Worm (Caenorhabditis elegans) whole organism, L3 larva: ENCODE results near the gene tiar-2.

Experiments used
- R02D3.7 ChIP-seq: fragments of 150-350 bp; optimal IDR thresholded peaks from 2 replicates; lab custom pipeline; 2014; ENCODE audit warnings: missing biosample characterization, missing genetic modification characterization
- ZK546.5 ChIP-seq: sonication (generic microtip); optimal IDR thresholded peaks from 2 replicates; lab custom pipeline; 2017; ENCODE audit warnings: missing biosample characterization, missing genetic modification characterization
- aly-2 ChIP-seq: fragments of 150-350 bp; optimal IDR thresholded peaks from 2 replicates; lab custom pipeline; 2014; ENCODE audit warnings: missing biosample characterization, missing genetic modification characterization
- ama-1 ChIP-seq: fragments of 150-350 bp; optimal IDR thresholded peaks from 2 replicates; lab custom pipeline; 2018
- ceh-28 ChIP-seq: fragments of 150-350 bp; optimal IDR thresholded peaks from 2 replicates; lab custom pipeline; 2014; ENCODE audit warnings: missing biosample characterization, missing genetic modification reagents, missing genetic modification characterization
- ceh-82 ChIP-seq: fragments of 150-350 bp; optimal IDR thresholded peaks from 2 replicates; lab custom pipeline; 2014; ENCODE audit warnings: missing biosample characterization, missing genetic modification characterization
- ceh-9 ChIP-seq: sonication (generic microtip); optimal IDR thresholded peaks from 2 replicates; lab custom pipeline; 2018; ENCODE audit warnings: missing biosample characterization, missing genetic modification characterization
- daf-12 ChIP-seq: fragments of 150-350 bp; optimal IDR thresholded peaks from 2 replicates; lab custom pipeline; 2014; ENCODE audit warnings: missing biosample characterization, missing genetic modification reagents, missing genetic modification characterization
- egl-5 ChIP-seq: fragments of 150-350 bp; optimal IDR thresholded peaks from 2 replicates; lab custom pipeline; 2017; ENCODE audit warnings: missing biosample characterization, missing genetic modification reagents, missing genetic modification characterization, inconsistent platforms
- elt-1 ChIP-seq: fragments of 150-350 bp; optimal IDR thresholded peaks from 2 replicates; lab custom pipeline; 2014; ENCODE audit warnings: missing biosample characterization, missing genetic modification characterization
- elt-2 ChIP-seq: sonication (generic microtip); optimal IDR thresholded peaks from 2 replicates; lab custom pipeline; 2016; ENCODE audit warnings: missing genetic modification reagents, mild to moderate bottlenecking, missing genetic modification characterization, missing compliant biosample characterization
- elt-3 ChIP-seq, 3 experiments: fragments of 150-350 bp in 1 of 3; sonication (generic microtip) in 2 of 3; optimal IDR thresholded peaks; 2 replicates in 2 of 3; 4 replicates in 1 of 3; lab custom pipeline; 2014 to 2017; ENCODE audit warnings: missing biosample characterization in 3 of 3, missing genetic modification characterization in 3 of 3
- eor-1 ChIP-seq, 2 experiments: fragments of 150-350 bp; optimal IDR thresholded peaks; 2 replicates each; lab custom pipeline; 2014 to 2018; ENCODE audit warnings: missing biosample characterization in 2 of 2, missing genetic modification characterization in 2 of 2
- fkh-10 ChIP-seq: sonication (generic microtip); optimal IDR thresholded peaks from 2 replicates; lab custom pipeline; 2017; ENCODE audit warnings: missing biosample characterization, missing genetic modification reagents, missing genetic modification characterization
- hmg-11 ChIP-seq: sonication (generic microtip); optimal IDR thresholded peaks from 2 replicates; lab custom pipeline; 2016; ENCODE audit warnings: missing genetic modification characterization, missing compliant biosample characterization
- lin-15B ChIP-seq: fragments of 150-350 bp; optimal IDR thresholded peaks from 2 replicates; lab custom pipeline; 2014; ENCODE audit warnings: missing biosample characterization, missing genetic modification characterization
- lin-39 ChIP-seq: fragments of 150-350 bp; optimal IDR thresholded peaks from 2 replicates; lab custom pipeline; 2018; ENCODE audit warnings: missing biosample characterization, missing genetic modification reagents, missing genetic modification characterization
- lsy-12 ChIP-seq: sonication (generic microtip); optimal IDR thresholded peaks from 2 replicates; lab custom pipeline; 2016; ENCODE audit warnings: mild to moderate bottlenecking, missing genetic modification characterization, missing compliant biosample characterization
- mdl-1 ChIP-seq: fragments of 150-350 bp; optimal IDR thresholded peaks from 2 replicates; lab custom pipeline; 2014; ENCODE audit warnings: missing biosample characterization, missing genetic modification characterization
- mml-1 ChIP-seq: fragments of 150-350 bp; sonication (generic microtip); optimal IDR thresholded peaks from 3 replicates; lab custom pipeline; 2014; ENCODE audit warnings: missing biosample characterization, missing genetic modification characterization
- nfya-1 ChIP-seq: sonication (generic microtip); optimal IDR thresholded peaks from 2 replicates; lab custom pipeline; 2017; ENCODE audit warnings: missing genetic modification characterization, mild to moderate bottlenecking, missing compliant biosample characterization, antibody characterized with exemption, moderate library complexity; ENCODE audit not compliant: insufficient read depth
- nhr-12 ChIP-seq: fragments of 150-350 bp; optimal IDR thresholded peaks from 2 replicates; lab custom pipeline; 2014; ENCODE audit warnings: missing biosample characterization, missing genetic modification characterization
- nhr-23 ChIP-seq: fragments of 150-350 bp; optimal IDR thresholded peaks from 2 replicates; lab custom pipeline; 2014; ENCODE audit warnings: missing biosample characterization, missing genetic modification reagents, missing genetic modification characterization
- nhr-28 ChIP-seq: fragments of 150-350 bp; optimal IDR thresholded peaks from 2 replicates; lab custom pipeline; 2014; ENCODE audit warnings: missing biosample characterization, missing genetic modification characterization
- nhr-43 ChIP-seq: sonication (generic microtip); optimal IDR thresholded peaks from 2 replicates; lab custom pipeline; 2016; ENCODE audit warnings: mild to moderate bottlenecking, missing genetic modification characterization, missing compliant biosample characterization; ENCODE audit not compliant: poor library complexity, severe bottlenecking
- nhr-77 ChIP-seq: fragments of 150-350 bp; optimal IDR thresholded peaks from 2 replicates; lab custom pipeline; 2014; ENCODE audit warnings: missing biosample characterization, missing genetic modification characterization
- pha-4 ChIP-seq: fragments of 150-350 bp; optimal IDR thresholded peaks from 2 replicates; lab custom pipeline; 2014; ENCODE audit warnings: missing biosample characterization, missing genetic modification reagents, missing genetic modification characterization
- pqm-1 ChIP-seq: fragments of 150-350 bp; optimal IDR thresholded peaks from 2 replicates; lab custom pipeline; 2017; ENCODE audit warnings: missing biosample characterization, missing genetic modification characterization, inconsistent platforms
- sea-2 ChIP-seq: fragments of 150-350 bp; sonication (generic microtip); optimal IDR thresholded peaks from 4 replicates; lab custom pipeline; 2014; ENCODE audit warnings: missing biosample characterization, missing genetic modification reagents, missing genetic modification characterization
- skn-1 ChIP-seq: fragments of 150-350 bp; optimal IDR thresholded peaks from 2 replicates; lab custom pipeline; 2014; ENCODE audit warnings: missing biosample characterization, missing genetic modification characterization
- snpc-4 ChIP-seq: fragments of 150-350 bp; optimal IDR thresholded peaks from 2 replicates; lab custom pipeline; 2014; ENCODE audit warnings: missing biosample characterization, missing genetic modification characterization
- tbx-2 ChIP-seq: sonication (generic microtip); optimal IDR thresholded peaks from 2 replicates; lab custom pipeline; 2016; ENCODE audit warnings: mild to moderate bottlenecking, missing genetic modification characterization, missing compliant biosample characterization
- zag-1 ChIP-seq: fragments of 150-350 bp; optimal IDR thresholded peaks from 2 replicates; lab custom pipeline; 2014; ENCODE audit warnings: missing biosample characterization, missing genetic modification characterization
- ztf-11 ChIP-seq: fragments of 150-350 bp; optimal IDR thresholded peaks from 2 replicates; lab custom pipeline; 2014; ENCODE audit warnings: missing biosample characterization, missing genetic modification characterization

tiar-2 gene

DNA sequence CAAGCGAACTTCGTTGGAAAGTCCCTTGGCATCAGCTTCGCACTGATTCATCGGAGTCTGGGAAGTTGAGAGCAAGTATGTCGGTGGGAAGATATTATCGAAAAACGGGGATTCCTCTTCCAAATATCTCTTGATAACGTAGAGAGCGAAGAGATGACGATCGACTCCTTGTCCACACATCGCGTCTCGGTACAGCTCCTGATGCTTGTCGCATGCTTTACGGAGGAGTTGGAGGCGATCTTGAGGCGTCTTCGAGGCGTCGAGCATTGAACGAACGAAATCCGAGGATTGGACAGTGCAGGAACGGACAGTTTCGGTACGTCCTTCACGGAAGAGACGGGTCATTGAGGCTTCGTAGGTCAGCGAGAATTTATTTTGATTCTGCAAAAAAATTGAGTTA is 21.0 kb downstream of the tiar-2 start:
- TF ChIP-seq ceh-82 (tag; lab: Kevin White, UChicago) (no peak), fkh-10 (no peak), snpc-4 (tag; lab: Kevin White, UChicago) (no peak), elt-3 (tag; optimal IDR thresholded peaks at IDR 0.05; lab: Kevin White, UChicago) (no peak), skn-1 (tag; lab: Kevin White, UChicago) (no peak), nhr-77 (tag; lab: Kevin White, UChicago) (no peak), mdl-1 (tag; lab: Kevin White, UChicago) (no peak), nhr-23 (tag; lab: Kevin White, UChicago) (no peak), ZK546.5 (no peak), elt-1 (tag; lab: Kevin White, UChicago) (no peak), ceh-9 (tag; lab: Kevin White, UChicago) (no peak), egl-5 (tag; lab: Kevin White, UChicago) (no peak), pha-4 (tag; lab: Kevin White, UChicago) (no peak), lin-15B (no peak), nhr-12 (tag; lab: Kevin White, UChicago) (no peak), eor-1 (tag; optimal IDR thresholded peaks at IDR 0.05; lab: Kevin White, UChicago) (no peak), ceh-28 (tag; lab: Kevin White, UChicago) (no peak), tbx-2 (tag; lab: Kevin White, UChicago) (no peak), R02D3.7 (tag; lab: Kevin White, UChicago) (no peak)

DNA sequence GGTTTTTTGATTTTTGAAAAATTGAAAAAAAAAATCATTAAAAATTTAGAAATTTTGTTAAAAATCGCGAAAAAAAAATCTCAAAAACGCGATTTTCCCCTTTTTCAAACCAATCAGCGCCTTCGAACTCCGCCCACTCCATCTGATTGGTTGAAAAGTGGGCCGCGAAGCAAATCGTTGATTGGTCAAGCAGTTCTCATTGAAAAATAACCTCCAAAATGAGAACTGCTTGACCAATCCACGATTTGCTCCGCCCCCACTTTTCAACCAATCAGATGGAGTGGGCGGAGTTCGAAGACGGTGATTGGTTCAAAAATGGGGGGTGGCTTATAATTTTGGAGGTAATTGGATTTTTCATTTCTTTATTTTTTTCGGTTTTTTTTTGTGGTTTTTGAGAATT is 21.9 kb downstream of the tiar-2 start:
- TF ChIP-seq nfya-1 (tag; lab: Kevin White, UChicago) (peak; percentile 98), daf-12 (tag; lab: Kevin White, UChicago) (no peak)
- TF ChIP-seq, all 47 proteins: peak for 1

DNA sequence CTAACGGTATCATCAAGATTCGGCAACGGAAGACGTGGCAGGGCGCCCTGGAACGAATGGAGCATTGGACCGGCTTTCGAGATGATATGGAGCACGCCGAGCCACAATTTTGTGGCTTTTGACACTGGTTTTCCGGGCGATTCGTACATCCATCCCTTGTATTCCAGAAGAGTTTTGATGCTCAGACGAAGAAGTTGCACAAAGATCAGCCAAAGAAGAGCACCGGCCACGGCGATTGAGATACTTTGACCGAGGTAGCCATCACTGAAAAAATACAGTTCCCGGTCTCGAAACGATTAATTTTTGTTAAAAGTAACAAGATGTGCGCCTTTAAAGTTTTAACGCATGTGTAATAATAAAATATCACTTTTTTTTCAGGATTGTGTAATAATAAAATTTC is 26.7 kb downstream of the tiar-2 start:
- peak; percentile 3 for TF ChIP-seq tbx-2 (tag; lab: Kevin White, UChicago)
- TF ChIP-seq zag-1 (tag; lab: Kevin White, UChicago), result no peak
- no peak for TF ChIP-seq pha-4 (tag; lab: Kevin White, UChicago)
- no peak for TF ChIP-seq mml-1 (tag; lab: Kevin White, UChicago)
- TF ChIP-seq mdl-1 (tag; lab: Kevin White, UChicago), result no peak
- no peak for TF ChIP-seq nhr-28 (tag; lab: Kevin White, UChicago)
- no peak for TF ChIP-seq eor-1 (tag; optimal IDR thresholded peaks at IDR 0.05; lab: Kevin White, UChicago)
- no peak for TF ChIP-seq elt-3 (tag; optimal IDR thresholded peaks at IDR 0.05; lab: Kevin White, UChicago)
- TF ChIP-seq hmg-11 (tag; lab: Kevin White, UChicago), result no peak
- TF ChIP-seq ceh-28 (tag; lab: Kevin White, UChicago), result no peak
- TF ChIP-seq lsy-12 (tag; lab: Kevin White, UChicago), result peak; percentile 47
- TF ChIP-seq lin-39, result no peak
- no peak for TF ChIP-seq ztf-11 (tag; lab: Kevin White, UChicago)
- no peak for TF ChIP-seq pqm-1 (tag; lab: Kevin White, UChicago)
- TF ChIP-seq aly-2, result no peak
- no peak for TF ChIP-seq sea-2
- TF ChIP-seq nhr-43 (tag; lab: Kevin White, UChicago), result peak; percentile 37
- no peak for TF ChIP-seq elt-2
- TF ChIP-seq R02D3.7 (tag; lab: Kevin White, UChicago), result no peak
- no peak for TF ChIP-seq lin-15B
- no peak for TF ChIP-seq egl-5 (tag; lab: Kevin White, UChicago)

DNA sequence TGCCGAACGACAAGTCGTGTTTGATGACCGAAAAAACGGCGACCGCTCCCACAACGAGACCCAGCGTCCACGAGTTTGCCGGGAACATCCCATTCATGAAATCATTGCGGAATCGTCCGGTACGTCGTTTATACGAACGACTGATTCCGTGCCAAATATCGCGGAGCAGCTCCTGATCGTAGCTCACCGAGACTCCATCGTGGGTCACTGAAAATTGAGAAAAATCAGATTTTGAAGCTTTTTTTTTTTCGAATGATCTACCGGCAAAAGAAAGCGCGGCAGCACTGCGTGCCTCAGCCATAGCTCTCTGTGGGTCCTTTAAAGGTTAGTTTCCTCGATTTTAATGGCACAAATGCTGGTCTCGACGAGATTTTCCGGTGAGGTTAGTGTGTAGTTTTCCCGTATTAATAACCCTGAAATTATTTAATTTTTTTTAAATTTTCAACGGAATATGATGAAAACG is 27.6 kb downstream of the tiar-2 start, which contains the start of gene cpt-1:
cpt-1 (minus strand) TSS at position 413 of the 463 bp plus-strand sequence.
- TF ChIP-seq nhr-28 (tag; lab: Kevin White, UChicago) (no peak), elt-2 (peak; percentile 36), lsy-12 (tag; lab: Kevin White, UChicago) (no peak), ama-1 (lab: Kevin White, UChicago) (peak; percentile 12), nhr-43 (tag; lab: Kevin White, UChicago) (peak; percentile 23)
